Worm (Caenorhabditis elegans) whole organism, L4/young adult: ENCODE results near the gene let-805.
A peak's percentile ranks its signal among the peaks of the same experiment; 100 is the strongest.

Source experiments
- W03F9.2 ChIP-seq: fragments of 150-350 bp; optimal IDR thresholded peaks from 2 replicates; lab custom pipeline; 2014; ENCODE audit warnings: missing biosample characterization, missing genetic modification characterization
- dao-5 ChIP-seq: sonication (generic microtip); optimal IDR thresholded peaks from 2 replicates; lab custom pipeline; 2016; ENCODE audit warnings: missing genotype, missing genetic modification characterization, moderate library complexity, missing compliant biosample characterization
- him-1 ChIP-seq: sonication (generic microtip); optimal IDR thresholded peaks from 2 replicates; lab custom pipeline; 2016; ENCODE audit warnings: missing genotype, missing genetic modification reagents, missing genetic modification characterization, missing compliant biosample characterization

Gene let-805

DNA sequence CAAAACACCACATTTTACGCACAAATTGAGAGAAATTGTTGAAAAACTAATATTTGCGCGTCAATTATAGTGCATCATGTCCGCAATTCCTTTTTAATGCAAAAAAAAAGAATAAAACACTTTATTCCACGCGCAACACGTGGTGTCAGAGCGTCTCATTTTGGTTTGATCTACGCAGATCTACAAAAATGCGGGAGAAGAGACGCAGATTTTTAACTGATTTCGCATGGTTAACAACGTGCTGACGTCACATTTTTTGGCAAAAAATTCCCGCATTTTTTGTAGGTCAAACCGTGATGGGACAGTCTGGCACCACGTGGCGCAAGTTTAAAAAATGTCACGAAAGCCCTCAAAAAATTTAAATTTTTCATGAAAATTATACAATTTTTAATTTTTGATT is 52.3 kb downstream of the let-805 start:
- TF ChIP-seq him-1 (tag; lab: Kevin White, UChicago) (no peak), W03F9.2 (tag; lab: Kevin White, UChicago) (no peak), dao-5 (tag; lab: Kevin White, UChicago) (no peak)

DNA sequence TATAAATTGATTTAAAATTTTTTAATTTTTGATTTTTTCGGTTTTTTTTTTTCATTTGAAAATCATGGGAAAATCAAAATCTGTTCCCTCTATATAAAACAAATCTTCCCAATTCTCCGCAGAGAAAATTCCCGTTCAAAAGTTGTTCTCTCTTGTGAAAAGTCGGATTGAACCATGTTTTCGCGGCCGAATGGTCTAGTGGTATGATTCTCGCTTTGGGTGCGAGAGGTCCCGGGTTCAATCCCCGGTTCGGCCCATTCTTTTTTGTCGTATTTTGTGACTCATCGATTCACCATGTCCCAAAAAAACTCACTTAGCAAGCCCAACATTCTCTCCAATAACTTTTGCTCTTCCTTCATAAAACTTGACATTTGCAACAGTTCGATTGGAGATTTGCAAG is 53.6 kb downstream of the let-805 start:
- TF ChIP-seq him-1 (tag; lab: Kevin White, UChicago) = no peak
- no peak for TF ChIP-seq W03F9.2 (tag; lab: Kevin White, UChicago)
- TF ChIP-seq dao-5 (tag; lab: Kevin White, UChicago) = no peak

DNA sequence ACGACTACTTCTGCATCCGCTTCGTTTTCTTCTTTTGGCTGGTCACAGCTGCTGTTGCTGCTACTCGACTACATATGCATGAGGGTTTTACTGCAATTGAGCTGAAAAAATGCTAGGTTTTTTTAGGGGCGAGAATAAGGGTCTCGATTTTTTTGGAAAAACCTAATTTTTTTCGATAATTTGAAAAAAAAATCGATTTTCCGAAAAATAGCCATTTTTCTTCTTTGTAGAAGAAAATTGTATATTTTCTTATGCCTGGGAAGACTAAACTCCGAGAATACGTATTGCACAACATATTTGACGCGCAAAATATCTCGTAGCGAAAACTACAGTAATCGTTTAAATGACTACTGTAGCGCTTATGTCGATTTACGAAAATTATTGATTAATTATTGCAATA is 58.6 kb downstream of the let-805 start, which contains the start of gene tmem-132:
Gene tmem-132, minus strand, starts transcription at position 101 of the 400 bp plus-strand sequence.
- TF ChIP-seq him-1 (tag; lab: Kevin White, UChicago) (peak; percentile 22), W03F9.2 (tag; lab: Kevin White, UChicago) (no peak), dao-5 (tag; lab: Kevin White, UChicago) (no peak)

DNA sequence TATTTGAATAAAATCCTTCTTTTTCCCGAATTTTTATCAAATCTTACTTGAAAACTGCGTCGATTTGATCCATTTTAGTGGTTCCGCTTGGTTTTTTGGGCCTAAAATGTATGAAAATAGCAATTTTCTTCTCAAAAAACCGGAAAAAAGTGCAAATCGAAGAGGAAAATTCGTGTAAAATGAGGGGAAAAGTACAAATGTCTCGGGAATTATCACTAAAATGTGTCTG is 67.0 kb downstream of the let-805 start, which contains the start of gene Y71H2AM.11:
Gene Y71H2AM.11, minus strand, starts transcription at position 101 of the 229 bp plus-strand sequence.
- TF ChIP-seq W03F9.2 (tag; lab: Kevin White, UChicago) = no peak

ce11 chrIII:2725221-2726203 is 67.6 kb downstream of the let-805 start, which contains the start of gene cosa-1:
TSS of gene cosa-1 (plus strand) at chrIII:2726116.
- no peak for TF ChIP-seq W03F9.2 (tag; lab: Kevin White, UChicago)
- TF ChIP-seq dao-5 (tag; lab: Kevin White, UChicago) = no peak
- TF ChIP-seq him-1 (tag; lab: Kevin White, UChicago) = no peak
